In the genomic region with DNA sequence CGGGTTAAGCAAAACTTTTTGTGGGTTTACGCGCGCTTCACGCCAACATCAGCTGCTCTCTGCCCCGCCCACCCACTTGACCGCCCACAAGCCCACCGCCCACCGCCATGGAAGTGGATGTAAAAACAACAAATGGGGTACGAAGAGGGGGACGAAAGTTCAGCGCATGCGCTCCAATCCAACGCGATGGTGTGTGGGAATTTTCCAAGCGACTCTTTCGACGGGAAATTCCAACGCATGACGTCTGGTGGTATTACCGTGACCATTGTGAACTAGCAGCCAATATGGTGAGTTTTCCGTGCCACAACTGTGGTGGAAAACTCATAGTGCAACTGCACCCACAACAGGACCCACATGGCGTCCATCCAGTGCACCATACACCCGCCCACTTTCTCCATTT, we compare ENCODE assay signal across 2 fruit fly cellular contexts.
TF ChIP-seq lines count a peak whose summit lies in the region.

No protein-coding gene starts in this region.

- TF ChIP-seq CTCF in whole organism, embryonic (GFP tag; optimal IDR thresholded peaks at IDR 0.05; lab: Kevin White, UChicago) = no peak

TF ChIP-seq in whole organism, adult, 20 proteins besides CTCF, POLR2A, EP300 and RAD21:
- TF ChIP-seq cic (GFP tag; optimal IDR thresholded peaks at IDR 0.05; lab: Kevin White, UChicago) (peak; percentile 31), CG1620 (GFP tag; optimal IDR thresholded peaks at IDR 0.05; lab: Kevin White, UChicago) (no peak)

TF ChIP-seq in whole organism, embryonic, 481 proteins besides CTCF, POLR2A, EP300 and RAD21:
- 0 out of 2 replicates have a peak, but pooled peaks have one; percentile 11 for TF ChIP-seq tna (GFP tag; IDR thresholded peaks at IDR 0.05; lab: Robert Waterston, UW; ENCODE audit: partially characterized antibody)
- TF ChIP-seq cad (GFP tag; optimal IDR thresholded peaks at IDR 0.05; lab: Kevin White, UChicago) = no peak
- no peak for TF ChIP-seq CG4820 (GFP tag; optimal IDR thresholded peaks at IDR 0.05; lab: Kevin White, UChicago)
- 0 out of 2 replicates have a peak, but pooled peaks have one; percentile 12 for TF ChIP-seq seq (GFP tag; IDR thresholded peaks at IDR 0.05; lab: Robert Waterston, UW)
- TF ChIP-seq Bgb (GFP tag; IDR thresholded peaks at IDR 0.05; lab: Robert Waterston, UW; ENCODE audit: partially characterized antibody) = peak; percentile 45; the same call in 1 of the 2 replicates
- peak; percentile 71 for TF ChIP-seq bbx (GFP tag; IDR thresholded peaks at IDR 0.05; lab: Robert Waterston, UW; ENCODE audit: partially characterized antibody)
- peak; percentile 65; the same call in 1 of the 2 replicates for TF ChIP-seq Adf1 (GFP tag; IDR thresholded peaks at IDR 0.05; lab: Robert Waterston, UW)
- TF ChIP-seq CG1233 (GFP tag; optimal IDR thresholded peaks at IDR 0.05; lab: Kevin White, UChicago) = no peak
- 0 out of 4 replicates have a peak, but pooled peaks have one; percentile 23 for TF ChIP-seq chinmo (GFP tag; IDR thresholded peaks at IDR 0.05; lab: Robert Waterston, UW; ENCODE audit: partially characterized antibody)
- peak; percentile 90 for TF ChIP-seq ewg (GFP tag; optimal IDR thresholded peaks at IDR 0.05; lab: Kevin White, UChicago)
- peak; percentile 48; the same call in 1 of the 2 replicates for TF ChIP-seq CG42726 (GFP tag; IDR thresholded peaks at IDR 0.05; lab: Robert Waterston, UW; ENCODE audit: partially characterized antibody)
- peak; percentile 41 for TF ChIP-seq CG8478 (optimal IDR thresholded peaks at IDR 0.05; lab: Kevin White, UChicago)
- peak; percentile 55; the same call in 2 of the 3 replicates for TF ChIP-seq Opbp (GFP tag; IDR thresholded peaks at IDR 0.05; lab: Robert Waterston, UW; ENCODE audit: partially characterized antibody)
- TF ChIP-seq ham (GFP tag; IDR thresholded peaks at IDR 0.05; lab: Robert Waterston, UW) = no peak
- no peak for TF ChIP-seq fd3F (GFP tag; optimal IDR thresholded peaks at IDR 0.05; lab: Kevin White, UChicago)
- peak; percentile 48; the same call in 2 of the 3 replicates for TF ChIP-seq CG7963 (GFP tag; IDR thresholded peaks at IDR 0.05; lab: Robert Waterston, UW; ENCODE audit: partially characterized antibody)
- peak; percentile 99 for TF ChIP-seq nerfin-1 (tag; optimal IDR thresholded peaks at IDR 0.05; lab: Kevin White, UChicago)
- TF ChIP-seq CG18619 (GFP tag; optimal IDR thresholded peaks at IDR 0.05; lab: Kevin White, UChicago) = no peak
- TF ChIP-seq CG7556 (GFP tag; optimal IDR thresholded peaks at IDR 0.05; lab: Kevin White, UChicago) = no peak
- peak; percentile 37; the same call in 1 of the 2 replicates for TF ChIP-seq crol (GFP tag; IDR thresholded peaks at IDR 0.05; lab: Robert Waterston, UW)
- peak; percentile 56; the same call in 1 of the 3 replicates for TF ChIP-seq CG6791 (GFP tag; IDR thresholded peaks at IDR 0.05; lab: Robert Waterston, UW; ENCODE audit: partially characterized antibody)
